Worm (Caenorhabditis elegans): Measurements from ENCODE around the gene glr-5.
A peak's percentile ranks its signal among the peaks of the same experiment; 100 is the strongest.
"Not testable (repeated sequence)": the region's sequence is repeated elsewhere in the genome, so short reads cannot be mapped to it uniquely, and the experiment has no call there.

The glr-5 gene

DNA sequence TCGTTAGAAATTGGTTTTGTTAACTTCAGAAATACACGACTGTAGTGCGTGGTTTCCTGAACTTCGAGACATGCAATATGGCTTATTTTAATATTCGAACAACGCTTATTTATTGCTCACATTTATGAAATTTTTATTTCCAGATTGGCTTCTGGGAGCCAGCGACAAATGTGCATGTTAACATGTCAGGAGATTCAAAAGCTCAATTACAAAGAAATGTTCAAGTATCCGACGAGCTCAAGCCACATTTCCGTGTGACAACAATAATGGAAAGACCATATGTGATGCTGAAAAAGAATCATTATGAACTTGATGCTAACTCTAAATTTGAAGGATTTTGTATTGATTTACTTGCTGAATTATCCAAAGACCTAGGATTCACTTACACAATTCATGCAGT is 2.1 kb downstream of the glr-5 start:
- TF ChIP-seq nhr-76 (tag; optimal IDR thresholded peaks at IDR 0.05), result no peak
- peak in 1 of 2 experiments; percentile 97 for TF ChIP-seq unc-62 (GFP tag; optimal IDR thresholded peaks at IDR 0.05 in 1 of 2)
- TF ChIP-seq unc-62 (tag; optimal IDR thresholded peaks at IDR 0.05), result no peak

ce11 chrV:8722160-8722559 is 5.9 kb downstream of the glr-5 start, which contains the start of gene ZC196.8:
Gene ZC196.8, minus strand, starts transcription at chrV:8722260.
- not testable (repeated sequence) for TF ChIP-seq daf-12 (tag; optimal IDR thresholded peaks at IDR 0.05); ctbp-1 (GFP tag; IDR thresholded peaks at IDR 0.05); skn-1 (tag; optimal IDR thresholded peaks at IDR 0.05)

- not testable (repeated sequence) for TF ChIP-seq nhr-76 (tag; optimal IDR thresholded peaks at IDR 0.05); jun-1 (tag; optimal IDR thresholded peaks at IDR 0.05); Y105C5A.15 (GFP tag; IDR thresholded peaks at IDR 0.05)
These were observed 9.9 kb downstream of the glr-5 start, which contains the start of gene droe-8 for ce11 chrV:8726228-8726627. Gene droe-8, plus strand, starts transcription at chrV:8726528.

- TF ChIP-seq skn-1 (tag; optimal IDR thresholded peaks at IDR 0.05) (no peak), gei-8 (GFP tag; optimal IDR thresholded peaks at IDR 0.05) (no peak), mxl-2 (GFP tag; conservative IDR thresholded peaks at IDR 0.05) (no peak)
These were observed 10.8 kb downstream of the glr-5 start, which contains the start of gene ZC196.9 for ce11 chrV:8727077-8727476. Gene ZC196.9, minus strand, starts transcription at chrV:8727177.

ce11 chrV:8729100-8729499 is 12.8 kb downstream of the glr-5 start, which contains the start of gene ZC196.5:
Gene ZC196.5, plus strand, starts transcription at chrV:8729400.
- TF ChIP-seq hmg-1.1 (GFP tag; IDR thresholded peaks at IDR 0.05) (no peak), aly-2 (tag; optimal IDR thresholded peaks at IDR 0.05) (no peak), zip-11 (GFP tag; IDR thresholded peaks at IDR 0.05) (no peak), ZK337.2 (GFP tag; IDR thresholded peaks at IDR 0.05) (no peak), nhr-41 (GFP tag; IDR thresholded peaks at IDR 0.05) (no peak), unc-62 (GFP tag; optimal IDR thresholded peaks at IDR 0.05 in 1 of 2) (peak in 1 of 2 experiments; percentile 60), unc-62 (tag; optimal IDR thresholded peaks at IDR 0.05) (no peak)

DNA sequence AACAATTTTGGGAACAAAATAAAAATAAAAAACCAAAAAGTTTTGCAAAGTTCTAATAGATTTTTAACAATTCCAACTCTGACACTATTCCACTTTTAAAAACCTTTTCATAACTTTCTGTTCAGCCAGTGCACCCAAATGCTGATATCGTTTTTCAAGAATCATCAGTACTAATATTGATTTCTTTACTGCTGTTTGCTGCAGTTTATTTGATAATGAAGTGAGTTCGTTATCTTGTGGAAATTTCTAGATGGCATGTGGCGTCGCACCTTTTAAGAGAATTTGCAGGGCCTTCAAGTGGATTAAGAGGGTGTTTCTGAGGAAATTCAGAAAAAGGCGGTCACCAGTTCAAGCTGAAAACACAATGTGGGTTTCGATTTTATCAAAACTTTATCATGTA is 14.7 kb downstream of the glr-5 start:
- TF ChIP-seq dve-1 (tag; optimal IDR thresholded peaks at IDR 0.05; ENCODE audit: insufficient read depth) (peak; percentile 27), daf-16 (GFP tag; optimal IDR thresholded peaks at IDR 0.05) (no peak), daf-16 (tag; optimal IDR thresholded peaks at IDR 0.05) (peak; percentile 64), madf-9 (GFP tag; conservative IDR thresholded peaks at IDR 0.05) (no peak), nhr-28 (tag; optimal IDR thresholded peaks at IDR 0.05) (peak; percentile 3), zag-1 (tag; optimal IDR thresholded peaks at IDR 0.05) (no peak), pqm-1 (tag; optimal IDR thresholded peaks at IDR 0.05) (peak; percentile 41)

DNA sequence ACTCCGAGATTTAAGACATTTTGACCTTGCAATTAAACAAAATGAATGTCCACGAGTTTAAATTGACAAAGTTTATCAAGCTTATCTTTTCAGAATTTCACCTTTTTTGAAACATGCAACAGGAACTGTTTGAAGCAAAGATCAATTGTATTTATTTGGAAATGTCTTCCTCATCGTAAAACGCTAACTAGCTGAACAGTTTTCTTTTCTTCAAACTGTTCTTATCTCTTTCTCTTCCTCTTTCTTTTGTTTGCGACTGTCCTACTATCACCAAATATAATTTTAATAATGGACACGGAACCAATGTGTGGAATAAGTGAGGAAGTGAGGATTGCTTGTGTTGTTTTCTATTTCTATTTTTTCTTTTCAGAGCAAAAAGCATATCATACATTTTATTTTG is 16.6 kb downstream of the glr-5 start, which contains the start of gene ZC196.4:
ZC196.4 (plus strand) TSS at position 173 of the 400 bp plus-strand sequence.
- peak; percentile 76 for TF ChIP-seq pqm-1 (tag; optimal IDR thresholded peaks at IDR 0.05)
- TF ChIP-seq dve-1 (tag; optimal IDR thresholded peaks at IDR 0.05; ENCODE audit: insufficient read depth), result peak; percentile 39
- TF ChIP-seq dmd-6 (GFP tag; IDR thresholded peaks at IDR 0.05), result no peak
- TF ChIP-seq lsy-2 (tag; optimal IDR thresholded peaks at IDR 0.05), result no peak
- TF ChIP-seq nhr-28 (tag; optimal IDR thresholded peaks at IDR 0.05), result peak; percentile 16
- no peak for TF ChIP-seq daf-16 (GFP tag; optimal IDR thresholded peaks at IDR 0.05)
- peak; percentile 74 for TF ChIP-seq daf-16 (tag; optimal IDR thresholded peaks at IDR 0.05)

DNA sequence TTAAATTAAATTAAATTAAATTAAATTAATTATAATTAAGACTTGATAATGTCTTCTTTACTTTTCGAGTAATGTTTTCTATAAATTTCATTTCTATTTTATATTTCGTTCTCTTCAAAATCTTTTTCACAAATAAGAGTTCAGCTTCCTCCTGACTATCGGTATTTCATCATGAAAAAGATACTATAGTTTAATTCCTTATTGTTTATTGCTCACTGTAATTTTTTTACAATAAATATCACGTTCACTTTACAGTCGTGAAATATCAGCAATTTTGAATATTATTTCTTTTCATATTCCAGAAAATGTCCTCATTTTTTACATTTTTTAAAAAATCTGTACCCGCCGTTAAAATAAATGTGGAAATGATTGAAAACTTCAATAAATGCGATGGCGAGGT is 20.1 kb downstream of the glr-5 start, which contains the start of gene ZC196.3:
ZC196.3 (plus strand) TSS at position 301 of the 400 bp plus-strand sequence.
- TF ChIP-seq pha-4 (GFP tag; IDR thresholded peaks at IDR 0.05) (no peak), pha-4 (tag; optimal IDR thresholded peaks at IDR 0.05) (no peak), T20F7.1 (GFP tag; optimal IDR thresholded peaks at IDR 0.05) (no peak), ZK337.2 (GFP tag; IDR thresholded peaks at IDR 0.05) (no peak), mes-2 (tag; optimal IDR thresholded peaks at IDR 0.05; ENCODE audit: poor library complexity, severe bottlenecking) (no peak), lin-39 (tag; optimal IDR thresholded peaks at IDR 0.05) (no peak), F37D6.2 (tag; optimal IDR thresholded peaks at IDR 0.05) (no peak), ceh-28 (tag; optimal IDR thresholded peaks at IDR 0.05) (no peak), lin-1 (GFP tag; IDR thresholded peaks at IDR 0.05) (no peak), madf-5 (GFP tag; IDR thresholded peaks at IDR 0.05) (no peak), F26F4.8 (GFP tag; conservative IDR thresholded peaks at IDR 0.05) (no peak), fos-1 (tag; optimal IDR thresholded peaks at IDR 0.05) (no peak), mxl-2 (GFP tag; conservative IDR thresholded peaks at IDR 0.05) (no peak), zip-2 (tag; optimal IDR thresholded peaks at IDR 0.05) (no peak), T26A8.4 (GFP tag; IDR thresholded peaks at IDR 0.05) (no peak), F44E2.7 (GFP tag; IDR thresholded peaks at IDR 0.05) (no peak)

All from whole organism, L4 larva.